Worm (Caenorhabditis elegans) whole organism, L1 larva: ENCODE data around the gene taf-12.

Experiments
- lin-15B ChIP-seq: fragments of 150-350 bp; sonication (generic microtip); optimal IDR thresholded peaks from 3 replicates; lab custom pipeline; 2014; ENCODE audit warnings: missing biosample characterization, missing genetic modification characterization
- lin-39 ChIP-seq: fragments of 150-350 bp; optimal IDR thresholded peaks from 2 replicates; lab custom pipeline; 2014; ENCODE audit warnings: missing biosample characterization, missing genetic modification reagents, missing genetic modification characterization
- pag-3 ChIP-seq: sonication (generic microtip); optimal IDR thresholded peaks from 2 replicates; lab custom pipeline; 2017; ENCODE audit warnings: missing genetic modification characterization, mild to moderate bottlenecking, missing compliant biosample characterization, antibody characterized with exemption, borderline replicate concordance; ENCODE audit not compliant: insufficient read depth

- no peak for TF ChIP-seq lin-39 (tag; lab: Kevin White, UChicago)
- no peak for TF ChIP-seq pag-3 (tag; lab: Kevin White, UChicago)
- no peak for TF ChIP-seq lin-15B (tag; lab: Kevin White, UChicago)
These were observed 46.7 kb downstream of the taf-12 start, which contains the start of gene maa-1 for ce11 chrIII:11822407-11822806.
